Worm (Caenorhabditis elegans) whole organism, late embryonic: ENCODE results near the gene rpl-10.

Experiments used
- C08G9.2 ChIP-seq: sonication (generic microtip); optimal IDR thresholded peaks from 2 replicates; lab custom pipeline; 2016; ENCODE audit warnings: mild to moderate bottlenecking, missing genetic modification characterization, moderate library complexity, missing compliant biosample characterization
- C38D4.7 ChIP-seq: fragments of 200-800 bp; sonication (Bioruptor generic); optimal IDR thresholded peaks from 2 replicates; lab custom pipeline; 2018; ENCODE audit warnings: mild to moderate bottlenecking, missing genetic modification characterization, moderate library complexity, missing compliant biosample characterization
- F13H6.1 ChIP-seq: sonication (generic microtip); optimal IDR thresholded peaks from 2 replicates; lab custom pipeline; 2016; ENCODE audit warnings: missing genetic modification characterization, missing compliant biosample characterization
- K02D7.2 ChIP-seq: sonication (generic microtip); optimal IDR thresholded peaks from 2 replicates; lab custom pipeline; 2017; ENCODE audit warnings: mild to moderate bottlenecking, missing genetic modification characterization, missing compliant biosample characterization
- K09A11.1 ChIP-seq: sonication (generic microtip); optimal IDR thresholded peaks from 2 replicates; lab custom pipeline; 2017; ENCODE audit warnings: antibody characterized with exemption, mild to moderate bottlenecking, missing genetic modification characterization, missing compliant biosample characterization; ENCODE audit not compliant: insufficient read depth
- Y22D7AL.16 ChIP-seq: sonication (generic microtip); optimal IDR thresholded peaks from 2 replicates; lab custom pipeline; 2016; ENCODE audit warnings: missing genetic modification characterization, missing compliant biosample characterization
- ahr-1 ChIP-seq: sonication (generic microtip); optimal IDR thresholded peaks from 2 replicates; lab custom pipeline; 2016; ENCODE audit warnings: missing genetic modification characterization, missing compliant biosample characterization
- ama-1 ChIP-seq: fragments of 150-350 bp; optimal IDR thresholded peaks from 2 replicates; lab custom pipeline; 2014
- ceh-18 ChIP-seq: sonication (generic microtip); optimal IDR thresholded peaks from 2 replicates; lab custom pipeline; 2016; ENCODE audit warnings: missing genetic modification characterization, missing compliant biosample characterization
- ceh-24 ChIP-seq: sonication (generic microtip); optimal IDR thresholded peaks from 2 replicates; lab custom pipeline; 2016; ENCODE audit warnings: mild to moderate bottlenecking, missing genetic modification characterization, missing compliant biosample characterization
- ceh-34 ChIP-seq: sonication (generic microtip); optimal IDR thresholded peaks from 2 replicates; lab custom pipeline; 2016; ENCODE audit warnings: mild to moderate bottlenecking, missing genetic modification characterization, missing compliant biosample characterization
- ceh-48 ChIP-seq: sonication (generic microtip); optimal IDR thresholded peaks from 2 replicates; lab custom pipeline; 2016; ENCODE audit warnings: missing genetic modification characterization, inconsistent platforms, missing compliant biosample characterization
- che-1 ChIP-seq: sonication (generic microtip); optimal IDR thresholded peaks from 2 replicates; lab custom pipeline; 2016; ENCODE audit warnings: mild to moderate bottlenecking, missing genetic modification characterization, missing compliant biosample characterization
- dve-1 ChIP-seq: sonication (generic microtip); optimal IDR thresholded peaks from 2 replicates; lab custom pipeline; 2017; ENCODE audit warnings: antibody characterized with exemption, mild to moderate bottlenecking, missing genetic modification characterization, missing compliant biosample characterization
- elt-2 ChIP-seq: sonication (generic microtip); optimal IDR thresholded peaks from 2 replicates; lab custom pipeline; 2016; ENCODE audit warnings: missing genetic modification reagents, missing genetic modification characterization, missing compliant biosample characterization
- fax-1 ChIP-seq: sonication (generic microtip); optimal IDR thresholded peaks from 2 replicates; lab custom pipeline; 2016; ENCODE audit warnings: missing genotype, missing genetic modification characterization, missing compliant biosample characterization
- fkh-10 ChIP-seq: fragments of 150-350 bp; optimal IDR thresholded peaks from 2 replicates; lab custom pipeline; 2014; ENCODE audit warnings: missing biosample characterization, missing genetic modification reagents, missing genetic modification characterization
- fkh-6 ChIP-seq: sonication (generic microtip); optimal IDR thresholded peaks from 2 replicates; lab custom pipeline; 2016; ENCODE audit warnings: missing genetic modification characterization, missing compliant biosample characterization
- gmeb-2 ChIP-seq: sonication (generic microtip); optimal IDR thresholded peaks from 2 replicates; lab custom pipeline; 2016; ENCODE audit warnings: missing genetic modification characterization, inconsistent platforms, missing compliant biosample characterization
- hlh-30 ChIP-seq: sonication (generic microtip); optimal IDR thresholded peaks from 2 replicates; lab custom pipeline; 2017; ENCODE audit warnings: antibody characterized with exemption, missing genetic modification characterization, missing compliant biosample characterization; ENCODE audit not compliant: insufficient read depth
- hlh-6 ChIP-seq: sonication (generic microtip); optimal IDR thresholded peaks from 2 replicates; lab custom pipeline; 2016; ENCODE audit warnings: missing genotype, missing genetic modification characterization, missing compliant biosample characterization
- lim-6 ChIP-seq: sonication (generic microtip); optimal IDR thresholded peaks from 2 replicates; lab custom pipeline; 2016; ENCODE audit warnings: missing genetic modification characterization, missing compliant biosample characterization
- lin-11 ChIP-seq: fragments of 200-800 bp; sonication (Bioruptor generic); optimal IDR thresholded peaks from 2 replicates; lab custom pipeline; 2018; ENCODE audit warnings: mild to moderate bottlenecking, missing genetic modification characterization, missing compliant biosample characterization
- mec-3 ChIP-seq: sonication (generic microtip); optimal IDR thresholded peaks from 2 replicates; lab custom pipeline; 2016; ENCODE audit warnings: borderline replicate concordance, missing genetic modification characterization, missing compliant biosample characterization
- nfya-1 ChIP-seq: sonication (generic microtip); optimal IDR thresholded peaks from 2 replicates; lab custom pipeline; 2017; ENCODE audit warnings: missing genetic modification characterization, mild to moderate bottlenecking, missing compliant biosample characterization, antibody characterized with exemption, moderate library complexity
- npax-4 ChIP-seq: sonication (generic microtip); optimal IDR thresholded peaks from 2 replicates; lab custom pipeline; 2016; ENCODE audit warnings: missing genetic modification characterization, missing compliant biosample characterization
- odd-2 ChIP-seq: sonication (generic microtip); optimal IDR thresholded peaks from 2 replicates; lab custom pipeline; 2017; ENCODE audit warnings: antibody characterized with exemption, mild to moderate bottlenecking, missing genetic modification characterization, missing compliant biosample characterization
- pha-4 ChIP-seq: fragments of 150-350 bp; optimal IDR thresholded peaks from 2 replicates; lab custom pipeline; 2018; ENCODE audit warnings: missing biosample characterization, missing genetic modification reagents, missing genetic modification characterization
- rnt-1 ChIP-seq: sonication (generic microtip); optimal IDR thresholded peaks from 2 replicates; lab custom pipeline; 2016; ENCODE audit warnings: missing genetic modification characterization, missing compliant biosample characterization
- sox-2 ChIP-seq: fragments of 200-800 bp; sonication (Bioruptor generic); IDR thresholded peaks from 2 replicates; pipeline ENCODE4 v1.3.6; 2022; ENCODE audit warnings: missing genetic modification reagents, missing genetic modification characterization, missing compliant biosample characterization
- sox-4 ChIP-seq: sonication (generic microtip); optimal IDR thresholded peaks from 2 replicates; lab custom pipeline; 2017; ENCODE audit warnings: mild to moderate bottlenecking, missing genetic modification characterization, inconsistent platforms, missing compliant biosample characterization
- unc-42 ChIP-seq: sonication (generic microtip); optimal IDR thresholded peaks from 2 replicates; lab custom pipeline; 2016; ENCODE audit warnings: missing genotype, missing genetic modification characterization, missing compliant biosample characterization
- unc-55 ChIP-seq: sonication (generic microtip); optimal IDR thresholded peaks from 2 replicates; lab custom pipeline; 2017; ENCODE audit warnings: missing biosample characterization, missing genetic modification reagents, missing genetic modification characterization
- unc-86 ChIP-seq: sonication (generic microtip); optimal IDR thresholded peaks from 2 replicates; lab custom pipeline; 2016; ENCODE audit warnings: missing genetic modification characterization, missing compliant biosample characterization
- zip-5 ChIP-seq: sonication (generic microtip); optimal IDR thresholded peaks from 2 replicates; lab custom pipeline; 2016; ENCODE audit warnings: missing genetic modification characterization, missing compliant biosample characterization

rpl-10 gene

DNA sequence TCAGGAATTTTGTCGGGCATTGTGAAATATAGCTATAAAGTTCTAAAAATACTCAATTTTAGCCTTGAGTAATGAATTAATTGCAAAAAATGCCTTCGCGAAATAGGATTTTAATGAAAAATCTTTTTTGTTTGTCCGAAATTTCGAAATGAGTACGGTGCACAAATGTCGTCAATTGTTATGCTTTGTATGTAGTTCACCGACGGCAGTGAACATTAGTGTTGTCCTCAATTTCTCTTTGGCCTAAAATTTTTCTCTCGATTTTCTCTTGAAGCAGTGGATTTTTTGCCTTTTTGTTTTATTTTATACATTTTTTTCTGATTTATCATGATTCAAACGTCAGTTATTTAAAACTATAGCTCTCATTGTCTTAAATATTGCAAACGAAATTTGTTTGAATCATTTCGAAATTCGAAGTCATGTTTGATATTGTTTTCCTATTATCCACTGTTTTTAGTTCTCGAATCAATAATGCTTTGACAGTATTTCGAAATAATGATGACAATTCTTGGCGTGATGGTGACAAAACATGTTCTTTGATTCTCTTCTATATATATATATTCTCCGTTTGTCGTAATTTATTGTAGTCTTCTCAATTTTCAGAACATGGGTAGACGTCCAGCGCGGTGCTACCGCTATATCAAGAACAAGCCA lies at the start of gene rpl-10, which contains the start of gene ints-11:
Gene rpl-10 (plus strand): TSS at position 604 of the 654 bp plus-strand sequence.
Gene ints-11 (minus strand): TSS at position 201 of the 654 bp plus-strand sequence.
- TF ChIP-seq ceh-24 (tag; lab: Kevin White, UChicago) = no peak
- peak; percentile 51 for TF ChIP-seq nfya-1 (tag; lab: Kevin White, UChicago)
- TF ChIP-seq dve-1 = peak; percentile 4

DNA sequence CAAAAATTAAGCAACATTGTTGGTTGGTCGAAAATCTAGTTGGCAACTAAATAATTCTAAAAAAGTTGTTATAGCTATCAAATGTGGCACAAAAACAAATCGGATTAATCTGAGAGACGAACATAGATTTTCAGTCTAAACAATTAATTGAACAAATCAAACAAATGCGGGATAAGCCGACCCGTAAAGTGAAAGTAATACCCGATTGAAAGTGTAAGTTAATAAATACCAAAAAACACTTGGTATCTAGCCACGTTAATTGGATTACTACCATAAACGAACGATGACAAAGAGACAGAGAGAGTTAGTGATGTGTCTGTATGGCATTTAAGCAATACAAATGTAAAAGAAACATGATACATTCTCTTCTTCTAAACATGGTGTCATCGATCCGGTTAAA lies 49.8 kb upstream of the rpl-10 start:
- no peak for TF ChIP-seq fkh-10 (GFP tag; lab: Kevin White, UChicago)
- TF ChIP-seq ceh-24 (tag; lab: Kevin White, UChicago) = no peak
- TF ChIP-seq ceh-18 (tag; lab: Kevin White, UChicago) = no peak
- TF ChIP-seq rnt-1 = no peak
- TF ChIP-seq nfya-1 (tag; lab: Kevin White, UChicago) = no peak
- TF ChIP-seq hlh-6 = no peak
- TF ChIP-seq zip-5 (tag; lab: Kevin White, UChicago) = no peak
- no peak for TF ChIP-seq odd-2 (tag; lab: Kevin White, UChicago)
- TF ChIP-seq ama-1 (lab: Kevin White, UChicago) = no peak
- TF ChIP-seq Y22D7AL.16 (tag; lab: Kevin White, UChicago) = no peak
- TF ChIP-seq che-1 (tag; lab: Kevin White, UChicago) = no peak
- TF ChIP-seq fkh-6 (tag; lab: Kevin White, UChicago) = no peak
- TF ChIP-seq ahr-1 (tag; lab: Kevin White, UChicago) = no peak
- TF ChIP-seq C08G9.2 = no peak
- no peak for TF ChIP-seq lim-6 (tag; lab: Kevin White, UChicago)
- TF ChIP-seq, all 69 proteins: peak for 0

DNA sequence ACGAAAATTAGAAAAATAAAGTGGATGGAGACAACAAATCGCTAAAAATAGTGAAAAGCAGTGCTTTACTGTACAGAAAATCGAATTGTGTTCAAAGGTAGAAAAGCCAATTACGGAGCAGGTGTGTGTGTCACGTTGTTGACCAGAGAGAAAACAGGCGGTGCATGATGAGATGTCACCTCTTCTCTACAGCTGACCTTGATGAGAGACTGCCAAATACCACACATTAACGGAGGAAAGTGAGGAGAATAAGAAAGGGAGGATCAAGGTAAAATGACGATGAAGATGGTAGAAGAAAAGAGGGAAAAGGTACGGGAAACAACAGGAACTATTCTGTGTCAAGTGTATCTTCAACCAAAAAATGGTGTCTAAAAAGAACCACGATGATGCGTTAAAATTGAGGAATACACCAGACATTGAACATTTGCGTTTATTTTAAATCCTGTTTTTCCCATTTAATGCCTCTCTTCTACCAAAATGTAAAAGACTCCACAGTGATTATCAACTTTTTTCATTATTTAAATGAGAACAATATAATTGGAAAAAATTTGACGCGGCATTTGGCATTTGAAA lies 44.4 kb upstream of the rpl-10 start:
- TF ChIP-seq hlh-30 (tag; lab: Kevin White, UChicago) (peak; percentile 40), K02D7.2 (tag; lab: Kevin White, UChicago) (no peak)
- TF ChIP-seq, all 69 proteins: peak for 1

DNA sequence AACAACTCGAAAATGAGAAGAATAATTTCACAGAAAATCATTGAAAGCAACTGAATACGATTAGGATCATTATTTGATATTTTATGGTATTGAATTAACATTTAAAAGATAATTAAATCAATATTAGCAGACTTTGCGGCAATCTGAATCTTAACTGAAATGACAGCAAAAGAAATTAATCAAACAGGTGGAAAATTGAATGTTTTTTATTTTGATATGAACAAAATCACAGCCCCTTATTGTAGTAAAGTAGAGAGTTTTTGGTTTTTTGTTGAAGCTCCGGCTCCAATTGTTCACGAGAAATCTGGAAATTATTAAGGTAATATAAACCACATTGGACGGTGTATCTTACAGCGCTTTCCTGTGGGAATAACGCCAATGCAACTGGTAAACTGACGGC lies 41.6 kb upstream of the rpl-10 start, which contains the start of gene sre-2:
Gene sre-2 (minus strand): TSS at position 101 of the 400 bp plus-strand sequence.
- TF ChIP-seq pha-4 (tag; lab: Kevin White, UChicago) (no peak), K02D7.2 (tag; lab: Kevin White, UChicago) (no peak)

DNA sequence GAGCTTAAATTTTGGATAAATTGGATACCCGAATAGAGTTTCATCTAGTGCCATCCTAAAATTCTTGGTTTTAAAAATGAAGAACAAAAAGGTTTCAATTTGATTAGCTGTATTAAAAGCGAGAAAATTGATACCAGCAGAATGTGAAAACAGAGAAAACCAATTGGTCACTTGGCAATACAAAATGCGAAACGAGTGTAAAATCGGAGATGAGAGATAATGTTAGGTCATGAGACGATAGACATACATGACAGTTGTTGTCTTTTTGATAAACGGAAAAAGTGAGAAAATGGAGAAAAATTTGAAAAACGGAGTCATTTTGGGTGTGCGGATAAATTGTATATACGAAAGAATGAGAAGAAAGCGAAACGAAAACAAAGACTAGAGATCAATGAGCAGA lies 38.7 kb upstream of the rpl-10 start, which contains the start of gene sfxn-5:
Gene sfxn-5 (minus strand): TSS at position 55 of the 400 bp plus-strand sequence.
- TF ChIP-seq K02D7.2 (tag; lab: Kevin White, UChicago) (no peak), mec-3 (tag; lab: Kevin White, UChicago) (no peak), lin-11 (no peak), hlh-6 (no peak), C38D4.7 (GFP tag; lab: Kevin White, UChicago) (no peak), unc-55 (GFP tag; lab: Kevin White, UChicago) (peak; percentile 35), zip-5 (tag; lab: Kevin White, UChicago) (no peak), gmeb-2 (tag; lab: Kevin White, UChicago) (no peak), ceh-18 (tag; lab: Kevin White, UChicago) (peak; percentile 50)

DNA sequence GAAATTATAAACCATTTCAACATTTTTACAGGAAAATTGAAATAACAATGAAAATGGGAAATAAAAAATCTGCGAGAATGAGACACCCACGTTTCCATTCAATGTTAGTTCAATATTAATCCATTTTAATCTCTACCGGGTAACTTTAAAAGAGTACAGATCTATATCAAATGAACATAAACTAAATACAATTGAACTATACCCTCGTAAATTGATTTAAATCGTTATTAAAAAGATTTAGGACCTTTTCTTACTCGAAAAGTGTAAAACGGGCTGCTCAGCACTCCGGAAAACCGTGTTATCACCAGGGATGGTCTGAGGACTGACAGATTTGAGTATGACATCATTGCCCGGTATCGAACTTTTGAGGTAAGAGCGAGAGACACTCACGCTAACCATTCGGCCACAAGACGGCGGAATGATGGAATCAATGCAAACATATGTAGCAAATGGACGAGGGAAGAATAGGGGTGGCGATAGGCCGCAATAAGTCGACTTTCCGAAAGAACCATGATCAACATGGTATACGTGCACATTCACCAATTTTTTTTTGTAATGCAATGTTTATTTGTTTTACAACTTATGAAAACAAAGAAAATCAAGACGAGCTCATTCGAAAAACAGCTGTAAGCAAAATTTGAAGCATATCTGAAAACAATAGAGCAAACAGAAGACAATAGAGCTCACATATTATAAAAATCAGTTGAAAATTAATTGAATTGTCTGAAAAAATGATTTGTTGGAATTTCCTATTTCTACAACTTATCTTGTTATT lies 36.6 kb upstream of the rpl-10 start, which contains the start of the genes chst-1 and C41C4.9:
Gene chst-1 (minus strand): TSS at position 51 of the 775 bp plus-strand sequence.
Gene C41C4.9 (plus strand): TSS at position 725 of the 775 bp plus-strand sequence.
- peak; percentile 81 for TF ChIP-seq sox-2 (GFP tag; lab: Robert Waterston, UW)
- TF ChIP-seq fkh-10 (GFP tag; lab: Kevin White, UChicago) = peak; percentile 74
- TF ChIP-seq npax-4 (tag; lab: Kevin White, UChicago) = peak; percentile 76
- no peak for TF ChIP-seq mec-3 (tag; lab: Kevin White, UChicago)
- peak; percentile 92 for TF ChIP-seq ceh-34
- peak; percentile 93 for TF ChIP-seq gmeb-2 (tag; lab: Kevin White, UChicago)
- TF ChIP-seq pha-4 (tag; lab: Kevin White, UChicago) = no peak
- peak; percentile 94 for TF ChIP-seq fkh-6 (tag; lab: Kevin White, UChicago)
- peak; percentile 92 for TF ChIP-seq che-1 (tag; lab: Kevin White, UChicago)
- peak; percentile 69 for TF ChIP-seq nfya-1 (tag; lab: Kevin White, UChicago)
- peak; percentile 79 for TF ChIP-seq K09A11.1 (tag; lab: Kevin White, UChicago)
- peak; percentile 69 for TF ChIP-seq hlh-30 (tag; lab: Kevin White, UChicago)
- peak; percentile 90 for TF ChIP-seq unc-86 (tag; lab: Kevin White, UChicago)
- TF ChIP-seq elt-2 (tag; lab: Kevin White, UChicago) = peak; percentile 97
- peak; percentile 76 for TF ChIP-seq lim-6 (tag; lab: Kevin White, UChicago)
- peak; percentile 26 for TF ChIP-seq unc-42 (tag; lab: Kevin White, UChicago)
- TF ChIP-seq ceh-48 (tag; lab: Kevin White, UChicago) = peak; percentile 82
- no peak for TF ChIP-seq ama-1 (lab: Kevin White, UChicago)
- TF ChIP-seq dve-1 = peak; percentile 90
- peak; percentile 16 for TF ChIP-seq unc-55 (GFP tag; lab: Kevin White, UChicago)
- TF ChIP-seq fax-1 = peak; percentile 87
- peak; percentile 92 for TF ChIP-seq sox-4 (tag; lab: Kevin White, UChicago)
- peak; percentile 86 for TF ChIP-seq F13H6.1 (tag; lab: Kevin White, UChicago)
